Worm (Caenorhabditis elegans) whole organism, late embryonic: ENCODE data around the gene col-75.

Experiments
- F13H6.1 ChIP-seq: sonication (generic microtip); optimal IDR thresholded peaks from 2 replicates; lab custom pipeline; 2016; ENCODE audit warnings: missing genetic modification characterization, missing compliant biosample characterization
- ama-1 ChIP-seq: fragments of 150-350 bp; optimal IDR thresholded peaks from 2 replicates; lab custom pipeline; 2014
- dve-1 ChIP-seq: sonication (generic microtip); optimal IDR thresholded peaks from 2 replicates; lab custom pipeline; 2017; ENCODE audit warnings: antibody characterized with exemption, mild to moderate bottlenecking, missing genetic modification characterization, missing compliant biosample characterization
- fkh-10 ChIP-seq: fragments of 150-350 bp; optimal IDR thresholded peaks from 2 replicates; lab custom pipeline; 2014; ENCODE audit warnings: missing biosample characterization, missing genetic modification reagents, missing genetic modification characterization
- hlh-30 ChIP-seq: sonication (generic microtip); optimal IDR thresholded peaks from 2 replicates; lab custom pipeline; 2017; ENCODE audit warnings: antibody characterized with exemption, missing genetic modification characterization, missing compliant biosample characterization; ENCODE audit not compliant: insufficient read depth
- lin-11 ChIP-seq: fragments of 200-800 bp; sonication (Bioruptor generic); optimal IDR thresholded peaks from 2 replicates; lab custom pipeline; 2018; ENCODE audit warnings: mild to moderate bottlenecking, missing genetic modification characterization, missing compliant biosample characterization
- mec-3 ChIP-seq: sonication (generic microtip); optimal IDR thresholded peaks from 2 replicates; lab custom pipeline; 2016; ENCODE audit warnings: borderline replicate concordance, missing genetic modification characterization, missing compliant biosample characterization
- nfya-1 ChIP-seq: sonication (generic microtip); optimal IDR thresholded peaks from 2 replicates; lab custom pipeline; 2017; ENCODE audit warnings: missing genetic modification characterization, mild to moderate bottlenecking, missing compliant biosample characterization, antibody characterized with exemption, moderate library complexity
- nhr-11 ChIP-seq: fragments of 150-350 bp; optimal IDR thresholded peaks from 2 replicates; lab custom pipeline; 2014; ENCODE audit warnings: missing biosample characterization, missing genetic modification characterization
- sox-2 ChIP-seq: fragments of 200-800 bp; sonication (Bioruptor generic); IDR thresholded peaks from 2 replicates; pipeline ENCODE4 v1.3.6; 2022; ENCODE audit warnings: missing genetic modification reagents, missing genetic modification characterization, missing compliant biosample characterization
- unc-86 ChIP-seq: sonication (generic microtip); optimal IDR thresholded peaks from 2 replicates; lab custom pipeline; 2016; ENCODE audit warnings: missing genetic modification characterization, missing compliant biosample characterization

DNA sequence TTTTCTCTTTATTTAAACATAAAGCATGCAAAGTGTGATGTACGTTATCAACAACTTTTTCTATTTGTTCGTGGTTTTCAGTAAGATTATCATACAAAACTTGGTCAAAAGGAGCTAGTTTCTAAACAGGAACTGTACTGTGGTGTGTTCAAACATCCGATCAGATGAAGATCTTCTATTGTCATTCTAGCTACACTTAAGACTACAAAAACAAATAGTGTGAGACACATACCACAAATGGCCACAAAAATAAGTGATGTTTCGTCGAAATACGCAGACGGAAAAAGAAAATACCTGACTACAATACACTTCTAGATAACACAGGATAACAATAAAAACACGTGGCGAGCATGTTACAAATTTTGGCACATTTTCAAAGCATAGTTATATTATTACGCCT lies 22.6 kb downstream of the col-75 start:
- TF ChIP-seq dve-1 (tag; lab: Kevin White, UChicago), result no peak
- no peak for TF ChIP-seq F13H6.1
- TF ChIP-seq hlh-30 (tag; lab: Kevin White, UChicago), result no peak
- no peak for TF ChIP-seq fkh-10 (GFP tag; lab: Kevin White, UChicago)
- no peak for TF ChIP-seq mec-3 (tag; lab: Kevin White, UChicago)
- TF ChIP-seq unc-86, result no peak
- no peak for TF ChIP-seq ama-1 (lab: Kevin White, UChicago)
- no peak for TF ChIP-seq nhr-11 (tag; lab: Kevin White, UChicago)
- TF ChIP-seq nfya-1, result no peak
- no peak for TF ChIP-seq lin-11
- no peak for TF ChIP-seq sox-2 (GFP tag; lab: Robert Waterston, UW)
